Fruit fly (Drosophila melanogaster): ENCODE measurements around the gene CG15731.
A peak's percentile ranks its signal among the peaks of the same experiment; 100 is the strongest.

The CG15731 gene

dm6 chrX:12454358-12454757 is 3.2 kb downstream of the CG15731 start, which contains the start of gene CG15927 (continued):
- TF ChIP-seq CG14860 (GFP tag; IDR thresholded peaks at IDR 0.05; ENCODE audit: partially characterized antibody) (no peak), Antp (GFP tag; optimal IDR thresholded peaks at IDR 0.05) (no peak), CG11085 (GFP tag; IDR thresholded peaks at IDR 0.05) (no peak), CG32767 (GFP tag; IDR thresholded peaks at IDR 0.05) (0 out of 2 replicates have a peak, but pooled peaks have one; percentile 53), row (GFP tag; IDR thresholded peaks at IDR 0.05) (peak; percentile 67), Mes4 (GFP tag; optimal IDR thresholded peaks at IDR 0.05) (no peak), CG11456 (GFP tag; IDR thresholded peaks at IDR 0.05) (no peak), Drgx (GFP tag; IDR thresholded peaks at IDR 0.05) (no peak; the same call in 1 of the 2 replicates), Mrtf (GFP tag; IDR thresholded peaks at IDR 0.05) (no peak), cg (GFP tag; optimal IDR thresholded peaks at IDR 0.05) (no peak), az2 (GFP tag; optimal IDR thresholded peaks at IDR 0.05) (peak; percentile 42), MESR4 (GFP tag; optimal IDR thresholded peaks at IDR 0.05) (no peak), Side (GFP tag; optimal IDR thresholded peaks at IDR 0.05) (no peak), crc (GFP tag; optimal IDR thresholded peaks at IDR 0.05) (no peak), chinmo (GFP tag; IDR thresholded peaks at IDR 0.05; ENCODE audit: partially characterized antibody) (no peak), CG2120 (GFP tag; optimal IDR thresholded peaks at IDR 0.05) (peak; percentile 6), CG17385 (GFP tag; optimal IDR thresholded peaks at IDR 0.05) (peak; percentile 50), CG9876 (GFP tag; optimal IDR thresholded peaks at IDR 0.05) (no peak), CG10321 (GFP tag; IDR thresholded peaks at IDR 0.05) (no peak), tin (GFP tag; optimal IDR thresholded peaks at IDR 0.05) (peak; percentile 43), Oaz (GFP tag; IDR thresholded peaks at IDR 0.05) (peak; percentile 45), pho (GFP tag; optimal IDR thresholded peaks at IDR 0.05) (no peak), CG14441 (GFP tag; IDR thresholded peaks at IDR 0.05) (no peak), chn (GFP tag; optimal IDR thresholded peaks at IDR 0.05) (no peak), CG2116 (GFP tag; optimal IDR thresholded peaks at IDR 0.05) (no peak), gem (tag; optimal IDR thresholded peaks at IDR 0.05) (peak; percentile 75), CG15696 (tag; optimal IDR thresholded peaks at IDR 0.05) (no peak), CG10543 (GFP tag; optimal IDR thresholded peaks at IDR 0.05) (no peak), Hmx (GFP tag; optimal IDR thresholded peaks at IDR 0.05) (no peak), salm (tag; optimal IDR thresholded peaks at IDR 0.05) (peak; percentile 8), her (GFP tag; optimal IDR thresholded peaks at IDR 0.05) (no peak), nmo (GFP tag; optimal IDR thresholded peaks at IDR 0.05) (peak; percentile 82), CG9932 (GFP tag; IDR thresholded peaks at IDR 0.05) (0 out of 2 replicates have a peak, but pooled peaks have one; percentile 28), Pdp1 (GFP tag; optimal IDR thresholded peaks at IDR 0.05) (peak in 1 of 2 experiments; percentile 58), slou (GFP tag; optimal IDR thresholded peaks at IDR 0.05) (no peak), pb (GFP tag; optimal IDR thresholded peaks at IDR 0.05) (no peak), CG17568 (GFP tag; optimal IDR thresholded peaks at IDR 0.05) (peak; percentile 22), gcm (GFP tag; optimal IDR thresholded peaks at IDR 0.05) (peak; percentile 27), CG4707 (GFP tag; optimal IDR thresholded peaks at IDR 0.05) (peak; percentile 40), Kr (GFP tag; optimal IDR thresholded peaks at IDR 0.05) (no peak), CG1832 (GFP tag; optimal IDR thresholded peaks at IDR 0.05) (no peak), fru (optimal IDR thresholded peaks at IDR 0.05) (no peak), schlank (tag; optimal IDR thresholded peaks at IDR 0.05) (no peak), CG18619 (GFP tag; optimal IDR thresholded peaks at IDR 0.05) (no peak), MBD-R2 (GFP tag; IDR thresholded peaks at IDR 0.05) (peak; percentile 28; the same call in 1 of the 2 replicates), Ets65A (GFP tag) (no peak), CG32532 (GFP tag; IDR thresholded peaks at IDR 0.05) (no peak), CG9817 (tag; optimal IDR thresholded peaks at IDR 0.05) (no peak), phol (tag; optimal IDR thresholded peaks at IDR 0.05) (peak; percentile 69), zfh1 (GFP tag; IDR thresholded peaks at IDR 0.05) (peak; percentile 72), eyg (GFP tag; optimal IDR thresholded peaks at IDR 0.05) (no peak), lmd (GFP tag; IDR thresholded peaks at IDR 0.05) (peak; percentile 55)
